Worm (Caenorhabditis elegans) whole organism, L1 larva: ENCODE results near the gene H02F09.3.
A peak's percentile ranks its signal among the peaks of the same experiment; 100 is the strongest.

Experiments
- C04F5.9 ChIP-seq: sonication (generic microtip); optimal IDR thresholded peaks from 2 replicates; lab custom pipeline; 2016; ENCODE audit warnings: missing genetic modification characterization, missing compliant biosample characterization
- C34B4.2 ChIP-seq: sonication (generic microtip); optimal IDR thresholded peaks from 2 replicates; lab custom pipeline; 2017; ENCODE audit warnings: mild to moderate bottlenecking, missing genetic modification characterization, missing compliant biosample characterization
- aly-2 ChIP-seq: fragments of 150-350 bp; optimal IDR thresholded peaks from 2 replicates; lab custom pipeline; 2014; ENCODE audit warnings: missing biosample characterization, missing genetic modification characterization
- ceh-63 ChIP-seq: fragments of 200-800 bp; sonication (Bioruptor generic); optimal IDR thresholded peaks from 2 replicates; lab custom pipeline; 2018; ENCODE audit warnings: mild to moderate bottlenecking, missing genetic modification characterization, missing compliant biosample characterization
- ceh-88 ChIP-seq: fragments of 200-800 bp; sonication (Bioruptor generic); IDR thresholded peaks from 2 replicates; pipeline ENCODE4 v1.3.6; 2022; ENCODE audit warnings: missing genetic modification characterization, missing compliant biosample characterization
- ceh-90 ChIP-seq: sonication (generic microtip); optimal IDR thresholded peaks from 2 replicates; lab custom pipeline; 2016; ENCODE audit warnings: missing genetic modification characterization, missing compliant biosample characterization
- dsc-1 ChIP-seq: sonication (generic microtip); optimal IDR thresholded peaks from 2 replicates; lab custom pipeline; 2016; ENCODE audit warnings: mild to moderate bottlenecking, missing genetic modification characterization, missing compliant biosample characterization
- efl-1 ChIP-seq, 4 experiments: fragments of 150-350 bp; optimal IDR thresholded peaks in 3 of 4; peaks in 1 of 4; 1 replicate in 1 of 4; 2 replicates in 3 of 4; lab custom pipeline; 2014; ENCODE audit warnings: missing biosample characterization in 2 of 4, missing genetic modification characterization in 2 of 4, missing genetic modification reagents in 2 of 4
- efl-3 ChIP-seq: fragments of 200-800 bp; sonication (Bioruptor generic); optimal IDR thresholded peaks from 2 replicates; lab custom pipeline; 2018; ENCODE audit warnings: mild to moderate bottlenecking, missing genetic modification characterization, missing compliant biosample characterization
- egl-13 ChIP-seq: sonication (generic microtip); optimal IDR thresholded peaks from 2 replicates; lab custom pipeline; 2016; ENCODE audit warnings: missing genotype, missing genetic modification reagents, missing genetic modification characterization, missing compliant biosample characterization
- egl-27 ChIP-seq, 2 experiments: fragments of 150-350 bp in 1 of 2; sonication (generic microtip); optimal IDR thresholded peaks; 3 replicates each; lab custom pipeline; 2017 to 2018; ENCODE audit warnings: missing biosample characterization in 2 of 2, missing genetic modification characterization in 2 of 2, missing genetic modification reagents in 2 of 2
- elt-2 ChIP-seq: sonication (generic microtip); optimal IDR thresholded peaks from 2 replicates; lab custom pipeline; 2016; ENCODE audit warnings: missing genetic modification characterization, mild to moderate bottlenecking, inconsistent platforms, missing compliant biosample characterization, missing genetic modification reagents
- fkh-10 ChIP-seq: sonication (generic microtip); optimal IDR thresholded peaks from 2 replicates; lab custom pipeline; 2017; ENCODE audit warnings: missing biosample characterization, missing genetic modification reagents, missing genetic modification characterization
- fkh-4 ChIP-seq: sonication (generic microtip); optimal IDR thresholded peaks from 2 replicates; lab custom pipeline; 2016; ENCODE audit warnings: missing compliant biosample characterization, missing genetic modification characterization, borderline replicate concordance
- fkh-8 ChIP-seq: sonication (generic microtip); optimal IDR thresholded peaks from 2 replicates; lab custom pipeline; 2016; ENCODE audit warnings: mild to moderate bottlenecking, missing genetic modification characterization, missing compliant biosample characterization
- fos-1 ChIP-seq: fragments of 150-350 bp; optimal IDR thresholded peaks from 2 replicates; lab custom pipeline; 2014; ENCODE audit warnings: missing biosample characterization, missing genetic modification characterization
- hlh-17 ChIP-seq: fragments of 200-800 bp; sonication (Bioruptor generic); optimal IDR thresholded peaks from 2 replicates; lab custom pipeline; 2018; ENCODE audit warnings: missing genetic modification characterization, mild to moderate bottlenecking, missing compliant biosample characterization, moderate library complexity, borderline replicate concordance
- jun-1 ChIP-seq: fragments of 150-350 bp; optimal IDR thresholded peaks from 2 replicates; lab custom pipeline; 2014; ENCODE audit warnings: missing biosample characterization, missing genetic modification reagents, missing genetic modification characterization
- lin-35 ChIP-seq, 2 experiments: fragments of 150-350 bp; optimal IDR thresholded peaks; 2 replicates each; lab custom pipeline; 2014; ENCODE audit warnings: missing biosample characterization in 2 of 2, missing genetic modification characterization in 2 of 2, missing genetic modification reagents in 2 of 2
- lin-39 ChIP-seq: fragments of 150-350 bp; optimal IDR thresholded peaks from 2 replicates; lab custom pipeline; 2014; ENCODE audit warnings: missing biosample characterization, missing genetic modification reagents, missing genetic modification characterization
- nhr-11 ChIP-seq: fragments of 150-350 bp; optimal IDR thresholded peaks from 2 replicates; lab custom pipeline; 2014; ENCODE audit warnings: missing biosample characterization, missing genetic modification characterization
- nhr-19 ChIP-seq: fragments of 200-800 bp; sonication (Bioruptor generic); conservative IDR thresholded peaks from 2 replicates; pipeline ENCODE4 v1.3.6; 2022; ENCODE audit warnings: missing genetic modification characterization, missing compliant biosample characterization
- nhr-20 ChIP-seq: sonication (generic microtip); optimal IDR thresholded peaks from 2 replicates; lab custom pipeline; 2016; ENCODE audit warnings: mild to moderate bottlenecking, missing genetic modification characterization, missing compliant biosample characterization
- nhr-47 ChIP-seq: sonication (generic microtip); optimal IDR thresholded peaks from 2 replicates; lab custom pipeline; 2016; ENCODE audit warnings: mild to moderate bottlenecking, missing genetic modification characterization, moderate library complexity, missing compliant biosample characterization
- nhr-71 ChIP-seq: sonication (generic microtip); optimal IDR thresholded peaks from 2 replicates; lab custom pipeline; 2016; ENCODE audit warnings: mild to moderate bottlenecking, missing genetic modification characterization, moderate library complexity, missing compliant biosample characterization
- nhr-85 ChIP-seq: sonication (generic microtip); peaks from one replicate; lab custom pipeline; 2016; ENCODE audit warnings: missing genetic modification characterization, inconsistent platforms, missing compliant biosample characterization
- nhr-90 ChIP-seq: sonication (generic microtip); optimal IDR thresholded peaks from 2 replicates; lab custom pipeline; 2016; ENCODE audit warnings: mild to moderate bottlenecking, missing genetic modification characterization, missing compliant biosample characterization; ENCODE audit not compliant: poor library complexity
- pqm-1 ChIP-seq: sonication (generic microtip); optimal IDR thresholded peaks from 3 replicates; lab custom pipeline; 2017; ENCODE audit warnings: missing biosample characterization, missing genetic modification characterization
- rnt-1 ChIP-seq: sonication (generic microtip); optimal IDR thresholded peaks from 2 replicates; lab custom pipeline; 2016; ENCODE audit warnings: mild to moderate bottlenecking, missing genetic modification characterization, moderate library complexity, missing compliant biosample characterization
- skn-1 ChIP-seq: fragments of 150-350 bp; optimal IDR thresholded peaks from 2 replicates; lab custom pipeline; 2014; ENCODE audit warnings: missing biosample characterization, missing genetic modification characterization
- snu-23 ChIP-seq: sonication (generic microtip); optimal IDR thresholded peaks from 2 replicates; lab custom pipeline; 2016; ENCODE audit warnings: missing genetic modification characterization, missing compliant biosample characterization
- sox-4 ChIP-seq: sonication (generic microtip); optimal IDR thresholded peaks from 2 replicates; lab custom pipeline; 2016; ENCODE audit warnings: missing genetic modification characterization, missing compliant biosample characterization
- swsn-7 ChIP-seq: sonication (generic microtip); optimal IDR thresholded peaks from 2 replicates; lab custom pipeline; 2016; ENCODE audit warnings: missing genetic modification characterization, missing compliant biosample characterization
- unc-130 ChIP-seq: fragments of 150-350 bp; optimal IDR thresholded peaks from 2 replicates; lab custom pipeline; 2017; ENCODE audit warnings: missing biosample characterization, missing genetic modification characterization, inconsistent platforms
- unc-86 ChIP-seq: sonication (generic microtip); optimal IDR thresholded peaks from 2 replicates; lab custom pipeline; 2016; ENCODE audit warnings: missing genetic modification characterization, missing compliant biosample characterization
- unc-98 ChIP-seq: fragments of 200-800 bp; sonication (Bioruptor generic); IDR thresholded peaks from 2 replicates; pipeline ENCODE4 v1.3.6; 2022; ENCODE audit warnings: missing genetic modification characterization, missing compliant biosample characterization
- xbp-1 ChIP-seq: sonication (generic microtip); optimal IDR thresholded peaks from 2 replicates; lab custom pipeline; 2016; ENCODE audit warnings: missing genetic modification characterization, missing compliant biosample characterization
- zag-1 ChIP-seq: fragments of 150-350 bp; optimal IDR thresholded peaks from 2 replicates; lab custom pipeline; 2014; ENCODE audit warnings: missing biosample characterization, missing genetic modification characterization
- ztf-11 ChIP-seq, 2 experiments: sonication (generic microtip); optimal IDR thresholded peaks; 2 replicates each; lab custom pipeline; 2016 to 2017; ENCODE audit warnings: missing genetic modification characterization in 2 of 2, missing biosample characterization in 1 of 2, missing compliant biosample characterization in 1 of 2
- ztf-4 ChIP-seq: fragments of 150-350 bp; optimal IDR thresholded peaks from 2 replicates; lab custom pipeline; 2014; ENCODE audit warnings: missing biosample characterization, missing genetic modification characterization

Gene H02F09.3

DNA sequence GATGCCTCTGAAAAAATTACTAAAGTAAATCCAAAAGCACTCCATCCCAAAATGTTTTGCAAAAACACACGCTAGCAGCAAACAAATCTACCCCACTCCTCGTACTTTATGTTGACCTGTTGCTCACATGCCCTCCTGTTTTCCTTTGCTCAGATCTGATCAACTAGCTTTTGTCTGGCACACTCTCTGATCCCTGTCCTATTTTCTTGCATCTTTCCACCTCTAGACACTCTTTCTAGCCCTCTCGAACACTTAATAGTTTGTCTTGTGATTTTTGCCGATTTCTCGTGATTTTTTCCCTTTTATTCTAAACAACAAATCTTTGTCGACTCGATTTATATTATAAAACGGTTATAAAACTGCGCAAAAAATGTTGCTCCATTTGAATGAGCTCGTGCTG is 32.3 kb upstream of the H02F09.3 start, which contains the start of gene K06A9.2 (continued):
- TF ChIP-seq swsn-7 (peak; percentile 14), skn-1 (tag; lab: Kevin White, UChicago) (peak; percentile 67), fos-1 (tag; lab: Kevin White, UChicago) (no peak), hlh-17 (GFP tag; lab: Kevin White, UChicago) (no peak), dsc-1 (tag; lab: Kevin White, UChicago) (peak; percentile 11), C04F5.9 (tag; lab: Kevin White, UChicago) (no peak), efl-1 (optimal IDR thresholded peaks at IDR 0.05; lab: Kevin White, UChicago) (peak in 1 of 2 experiments; percentile 3), efl-1 (GFP tag; optimal IDR thresholded peaks at IDR 0.05 in 1 of 2; lab: Kevin White, UChicago) (no peak), xbp-1 (tag; lab: Kevin White, UChicago) (no peak), zag-1 (tag; lab: Kevin White, UChicago) (no peak), nhr-47 (tag; lab: Kevin White, UChicago) (no peak), egl-13 (tag; lab: Kevin White, UChicago) (no peak), fkh-4 (tag; lab: Kevin White, UChicago) (no peak), unc-130 (tag; lab: Kevin White, UChicago) (peak; percentile 30), jun-1 (no peak), egl-27 (tag; optimal IDR thresholded peaks at IDR 0.05; lab: Kevin White, UChicago) (no peak), unc-98 (GFP tag; lab: Robert Waterston, UW) (no peak), unc-86 (tag; lab: Kevin White, UChicago) (no peak), lin-35 (GFP tag; optimal IDR thresholded peaks at IDR 0.05; lab: Kevin White, UChicago) (no peak), lin-39 (no peak), C34B4.2 (no peak), ztf-4 (no peak), sox-4 (no peak), fkh-8 (no peak), efl-3 (no peak), rnt-1 (tag; lab: Kevin White, UChicago) (peak; percentile 73), nhr-71 (tag; lab: Kevin White, UChicago) (peak; percentile 84)
- TF ChIP-seq, all 84 proteins: peak for 19

DNA sequence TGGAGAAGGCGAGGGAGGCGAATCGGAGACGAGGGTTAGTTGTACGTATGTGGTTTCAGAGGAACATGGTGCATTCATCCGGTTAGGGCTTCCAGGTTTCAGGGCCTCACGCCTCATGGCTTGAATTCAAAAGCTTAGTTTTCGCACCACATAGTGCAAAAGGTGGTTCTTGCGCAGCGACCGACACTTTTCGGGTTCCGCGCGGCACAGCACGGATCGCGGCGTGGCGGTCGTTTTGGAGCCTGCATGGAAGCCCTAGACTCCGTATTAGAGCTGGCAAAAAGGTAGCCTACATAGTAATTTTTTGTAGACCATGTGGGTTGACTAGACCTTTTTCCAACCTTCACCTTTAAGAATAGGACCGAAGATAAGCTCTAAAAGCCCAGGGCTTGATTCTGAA is 29.6 kb upstream of the H02F09.3 start:
- no peak for TF ChIP-seq nhr-85 (tag; lab: Kevin White, UChicago)
- no peak for TF ChIP-seq zag-1 (tag; lab: Kevin White, UChicago)
- no peak for TF ChIP-seq fkh-10
- TF ChIP-seq rnt-1 (tag; lab: Kevin White, UChicago) = no peak
- no peak for TF ChIP-seq ceh-88 (GFP tag; lab: Robert Waterston, UW)
- TF ChIP-seq efl-1 (optimal IDR thresholded peaks at IDR 0.05; lab: Kevin White, UChicago) = no peak
- peak in 1 of 2 experiments; percentile 10 for TF ChIP-seq efl-1 (GFP tag; optimal IDR thresholded peaks at IDR 0.05 in 1 of 2; lab: Kevin White, UChicago)

DNA sequence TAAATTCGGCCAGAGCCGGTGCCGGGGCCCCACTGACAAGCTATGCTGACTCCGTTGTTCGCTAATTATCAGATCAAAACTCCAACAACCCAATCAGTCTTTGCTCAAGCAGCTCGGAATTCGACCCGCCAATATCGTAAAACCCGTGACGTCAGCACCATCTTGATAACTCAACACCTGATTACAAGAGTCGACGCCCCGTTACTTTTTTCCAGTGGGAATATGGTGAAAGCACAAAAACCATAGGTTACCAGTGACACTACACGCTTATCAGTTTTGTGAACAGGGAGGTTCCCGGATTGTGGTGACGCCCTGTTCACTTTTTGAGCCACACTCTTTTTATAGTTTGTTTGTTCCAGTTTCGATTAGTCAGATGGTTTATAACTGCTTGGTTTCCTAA is 27.4 kb upstream of the H02F09.3 start:
- TF ChIP-seq nhr-20 (tag; lab: Kevin White, UChicago) = peak; percentile 7
- no peak for TF ChIP-seq ceh-63 (GFP tag; lab: Kevin White, UChicago)
- TF ChIP-seq elt-2 (tag; lab: Kevin White, UChicago) = peak; percentile 68
- no peak for TF ChIP-seq aly-2
- TF ChIP-seq ceh-88 (GFP tag; lab: Robert Waterston, UW) = no peak
- no peak for TF ChIP-seq snu-23 (GFP tag; lab: Kevin White, UChicago)
- TF ChIP-seq pqm-1 (tag; lab: Kevin White, UChicago) = no peak
- TF ChIP-seq nhr-19 = no peak
- no peak for TF ChIP-seq jun-1
- TF ChIP-seq, all 84 proteins: peak for 2

ce11 chrX:1543432-1543831 is 25.0 kb upstream of the H02F09.3 start:
- no peak for TF ChIP-seq ztf-11 (tag; optimal IDR thresholded peaks at IDR 0.05; lab: Kevin White, UChicago)
- TF ChIP-seq dsc-1 (tag; lab: Kevin White, UChicago) = no peak
- no peak for TF ChIP-seq sox-4
- no peak for TF ChIP-seq nhr-11 (tag; lab: Kevin White, UChicago)
- no peak for TF ChIP-seq nhr-90 (tag; lab: Kevin White, UChicago)
- peak; percentile 29 for TF ChIP-seq elt-2 (tag; lab: Kevin White, UChicago)
- TF ChIP-seq ceh-90 = no peak
- TF ChIP-seq, all 84 proteins: peak for 1
